Worm (Caenorhabditis elegans) whole organism, L4/young adult: Measurements from ENCODE around the gene T10C6.7.

Experiments used
- dao-5 ChIP-seq: sonication (generic microtip); optimal IDR thresholded peaks from 2 replicates; lab custom pipeline; 2016; ENCODE audit warnings: missing genotype, missing genetic modification characterization, moderate library complexity, missing compliant biosample characterization
- him-1 ChIP-seq: sonication (generic microtip); optimal IDR thresholded peaks from 2 replicates; lab custom pipeline; 2016; ENCODE audit warnings: missing genotype, missing genetic modification reagents, missing genetic modification characterization, missing compliant biosample characterization

ce11 chrV:15988074-15988473, 43.4 kb downstream of the T10C6.7 start, which contains the start of gene F36G9.15:
- TF ChIP-seq him-1 (tag; lab: Kevin White, UChicago) (no peak), dao-5 (tag; lab: Kevin White, UChicago) (no peak)
